Fruit fly (Drosophila melanogaster): ENCODE data around the gene CG3792.

CG3792 gene

DNA sequence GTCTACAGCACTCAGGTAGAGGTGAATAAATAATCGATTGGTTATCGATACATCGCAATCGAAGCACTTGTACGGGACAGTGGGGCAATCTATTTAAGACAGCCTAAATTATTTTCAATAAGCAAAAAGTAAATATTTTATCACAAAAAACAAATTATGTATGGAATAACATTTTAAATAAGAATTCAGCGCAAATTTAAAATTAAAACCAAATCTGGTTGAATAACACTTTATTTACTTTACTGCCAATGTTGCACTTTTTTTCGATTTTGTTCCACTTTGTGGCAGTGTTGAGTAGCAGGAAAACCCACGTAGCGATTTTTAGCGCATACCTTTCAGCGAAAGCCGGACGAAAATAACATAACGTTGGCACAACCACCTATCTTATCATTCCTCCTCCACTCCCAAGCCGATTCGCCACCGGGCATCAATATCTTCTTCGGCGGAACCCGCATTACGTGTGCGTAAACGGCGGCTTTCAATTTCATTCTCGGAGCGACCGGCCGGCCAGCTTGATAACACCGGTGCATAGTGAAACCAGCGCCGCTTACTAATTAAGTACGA is at the start of gene CG3792, which contains the start of gene Gmd:
Gene CG3792 (plus strand): TSS at position 325 of the 564 bp plus-strand sequence.
Gene Gmd (minus strand): TSS at position 36 of the 564 bp plus-strand sequence.
- peak; percentile 94 for TF ChIP-seq CG17801 (GFP tag; optimal IDR thresholded peaks at IDR 0.05; ENCODE audit: partially characterized antibody)

DNA sequence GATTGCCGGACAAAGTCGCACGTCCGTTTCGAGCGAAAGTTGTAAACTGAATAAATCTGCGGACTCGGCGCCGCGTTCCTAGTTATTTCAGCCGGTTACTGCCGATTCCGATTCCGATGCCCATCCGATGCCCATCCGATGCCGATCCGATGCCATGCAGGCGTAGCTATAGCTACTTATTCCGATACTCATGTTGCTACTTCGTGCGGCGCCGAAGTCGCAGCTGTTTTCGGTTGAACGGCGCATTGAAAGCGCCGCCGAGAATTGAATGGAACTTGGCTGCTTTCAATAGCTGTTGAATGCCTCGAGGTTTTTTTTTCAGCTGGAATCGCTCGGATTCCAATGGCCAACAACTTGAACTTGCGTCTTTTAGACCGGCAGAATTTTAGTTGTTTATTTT is 48.8 kb upstream of the CG3792 start:
- TF ChIP-seq CG17801 (GFP tag; optimal IDR thresholded peaks at IDR 0.05; ENCODE audit: partially characterized antibody) = no peak

DNA sequence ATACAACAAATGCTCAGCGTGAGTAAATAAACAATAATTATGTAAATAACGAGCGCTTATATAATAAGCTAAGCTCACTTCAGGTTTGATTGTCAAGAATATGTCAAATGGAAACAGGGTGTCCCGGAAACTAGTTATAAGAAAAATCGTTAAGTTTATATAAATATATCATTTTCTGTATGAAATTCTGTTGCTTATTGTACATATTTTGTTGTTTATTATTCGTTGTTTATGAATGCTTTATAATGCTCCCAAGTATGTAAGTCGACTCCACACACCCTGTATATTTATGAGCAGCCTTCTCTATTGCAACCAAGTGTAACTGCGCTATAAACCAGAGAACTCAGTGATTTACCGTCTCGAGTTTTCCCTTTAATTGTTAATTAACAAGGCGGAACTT is 46.6 kb upstream of the CG3792 start:
- no peak for TF ChIP-seq CG17801 (GFP tag; optimal IDR thresholded peaks at IDR 0.05; ENCODE audit: partially characterized antibody)

DNA sequence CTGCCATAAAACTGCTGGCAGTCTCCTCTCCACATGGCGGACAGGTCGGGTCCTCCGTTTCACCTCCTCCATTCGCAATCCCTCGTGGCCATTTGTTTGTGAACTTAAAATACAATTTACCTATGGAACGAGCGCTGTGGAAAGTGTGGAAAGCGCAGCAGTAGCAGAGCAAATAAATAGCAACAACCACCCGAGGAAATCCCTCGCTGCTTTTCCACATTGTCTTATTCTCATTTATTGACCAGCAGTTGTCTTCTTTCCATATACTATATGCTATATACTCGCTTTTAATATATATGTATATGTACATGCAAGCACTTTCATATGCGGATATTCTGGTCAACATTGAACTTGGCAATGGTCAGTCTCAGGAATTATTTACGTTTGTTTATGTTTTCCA is 44.8 kb upstream of the CG3792 start, which contains the start of gene hoe1:
Gene hoe1 (minus strand): TSS at position 101 of the 400 bp plus-strand sequence.
- TF ChIP-seq CG17801 (GFP tag; optimal IDR thresholded peaks at IDR 0.05; ENCODE audit: partially characterized antibody) = no peak

DNA sequence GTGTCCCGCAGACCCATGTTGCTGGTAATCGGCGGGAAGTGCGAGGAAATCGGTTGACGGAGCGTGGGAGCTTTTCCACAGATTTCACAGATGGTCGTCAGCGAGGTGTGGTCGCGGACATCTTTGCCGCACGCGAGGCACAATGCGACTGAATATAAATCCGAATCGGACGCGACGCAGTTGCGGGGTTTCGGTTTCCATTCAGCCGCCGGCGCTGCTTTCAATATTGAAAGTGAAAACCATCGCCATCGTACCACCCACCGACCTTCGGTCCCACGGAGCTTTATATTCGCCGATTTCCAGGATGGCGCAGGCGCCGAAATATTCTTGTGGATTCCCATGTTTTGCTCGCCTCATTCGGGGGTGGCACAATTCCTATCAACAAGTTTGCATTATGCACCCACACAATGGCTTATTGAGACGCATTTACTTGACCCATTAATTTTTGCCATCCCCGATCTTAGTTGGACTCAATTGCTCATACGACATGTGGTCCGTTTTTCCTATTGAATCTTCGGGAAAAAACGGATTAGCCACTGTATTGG is 40.7 kb upstream of the CG3792 start, which contains the start of gene hoe2:
Gene hoe2 (minus strand): TSS at position 126 of the 545 bp plus-strand sequence.
- TF ChIP-seq CG17801 (GFP tag; optimal IDR thresholded peaks at IDR 0.05; ENCODE audit: partially characterized antibody) = no peak

DNA sequence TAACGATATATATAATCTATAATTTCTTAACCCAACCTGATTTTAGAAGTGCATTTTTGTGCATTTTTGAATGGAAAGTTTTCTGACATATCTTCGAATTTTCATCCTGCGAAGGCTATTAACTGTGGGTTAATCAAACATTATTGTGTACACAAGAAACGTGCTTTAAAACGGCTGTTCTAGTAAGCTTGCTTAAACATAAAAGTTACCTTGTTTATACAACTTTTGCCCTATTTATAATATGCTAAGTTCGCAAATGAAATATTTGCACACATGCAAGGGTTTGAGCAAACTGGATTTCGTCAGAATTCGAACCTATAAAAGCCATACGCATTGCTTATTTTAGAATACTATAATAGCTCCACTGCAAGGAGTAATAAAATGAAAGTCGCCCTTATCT is 40.1 kb upstream of the CG3792 start, which contains the start of gene Sgs1:
Gene Sgs1 (plus strand): TSS at position 350 of the 400 bp plus-strand sequence.
- no peak for TF ChIP-seq CG17801 (GFP tag; optimal IDR thresholded peaks at IDR 0.05; ENCODE audit: partially characterized antibody)

DNA sequence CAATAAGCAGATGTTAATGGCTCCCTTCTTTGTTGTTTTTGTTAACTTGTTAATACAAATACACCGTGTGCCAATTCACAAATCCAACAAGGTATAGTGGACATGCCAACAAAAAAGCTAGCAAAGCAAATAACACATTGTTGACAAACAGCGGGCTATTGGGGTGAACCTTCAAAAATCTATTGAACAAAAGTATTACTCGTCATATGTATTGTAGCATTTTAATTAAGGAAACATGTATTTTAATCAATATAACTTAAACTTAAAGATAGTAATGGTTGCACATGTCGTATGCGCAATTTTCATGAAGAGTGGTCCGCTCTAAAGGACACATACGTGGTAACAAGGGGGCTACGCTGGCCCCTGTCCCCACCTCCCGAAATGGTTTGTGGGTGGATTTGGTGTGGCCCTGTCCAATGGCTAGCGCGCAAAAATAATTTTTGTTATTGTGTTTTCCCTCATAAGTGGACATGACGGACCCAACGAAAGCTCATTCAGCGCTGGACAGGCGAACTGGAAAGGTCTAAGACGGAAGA is 34.8 kb upstream of the CG3792 start, which contains the start of gene synr:
Gene synr (plus strand): TSS at position 486 of the 536 bp plus-strand sequence.
- TF ChIP-seq CG17801 (GFP tag; optimal IDR thresholded peaks at IDR 0.05; ENCODE audit: partially characterized antibody) = no peak

DNA sequence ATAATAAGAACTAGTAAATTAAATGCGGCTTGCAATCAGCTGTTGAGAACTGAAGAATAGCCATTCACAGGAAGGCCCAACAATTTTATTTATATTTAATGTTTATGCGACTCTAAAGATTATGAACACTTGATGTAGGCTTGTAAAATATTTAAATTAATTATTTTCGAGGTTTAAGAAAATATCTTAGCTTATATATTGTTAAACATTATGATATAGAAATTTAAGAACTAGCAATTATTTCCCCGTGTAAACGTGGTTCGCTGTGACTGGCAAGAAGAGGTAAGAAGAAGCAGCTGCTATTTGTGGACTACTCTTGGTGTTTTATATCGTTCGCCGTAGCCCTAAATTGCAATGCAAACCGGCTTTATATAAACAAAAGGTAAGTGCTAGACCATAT is 31.8 kb upstream of the CG3792 start, which contains the start of the genes mRpL24 and betaggt-I:
Gene mRpL24 (minus strand): TSS at position 62 of the 400 bp plus-strand sequence.
Gene betaggt-I (plus strand): TSS at position 280 of the 400 bp plus-strand sequence.
- TF ChIP-seq CG17801 (GFP tag; optimal IDR thresholded peaks at IDR 0.05; ENCODE audit: partially characterized antibody) = peak; percentile 98

DNA sequence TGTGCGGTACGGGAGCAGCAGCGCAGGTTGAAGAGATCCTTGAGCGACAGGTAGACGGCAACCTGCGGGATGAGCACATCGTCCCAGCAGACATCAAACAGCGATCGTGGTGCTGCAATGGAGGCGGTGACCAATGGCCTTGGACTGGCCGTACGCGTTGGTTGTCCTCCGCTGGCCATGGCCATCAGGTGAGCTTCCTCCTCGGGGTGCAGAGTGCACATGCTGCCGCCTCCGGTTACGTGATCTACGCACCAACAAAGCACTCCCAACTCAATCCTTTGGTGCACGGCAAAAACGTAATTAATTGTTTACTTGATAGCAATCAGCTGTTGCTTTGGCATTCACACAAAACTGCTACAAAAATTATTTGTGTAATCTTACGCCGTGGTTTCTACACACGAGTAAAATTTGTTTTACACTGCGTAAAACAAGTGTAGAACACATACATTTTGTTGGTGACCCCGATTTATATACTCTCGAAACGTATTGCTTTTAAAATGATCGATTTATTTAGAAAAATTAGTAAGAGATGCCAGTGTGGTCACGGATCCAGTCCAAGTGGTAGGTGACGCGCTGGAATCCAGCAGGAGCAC is 27.6 kb upstream of the CG3792 start, which contains the start of gene jet:
Gene jet (minus strand): TSS at position 332 of the 593 bp plus-strand sequence.
- no peak for TF ChIP-seq CG17801 (GFP tag; optimal IDR thresholded peaks at IDR 0.05; ENCODE audit: partially characterized antibody)

DNA sequence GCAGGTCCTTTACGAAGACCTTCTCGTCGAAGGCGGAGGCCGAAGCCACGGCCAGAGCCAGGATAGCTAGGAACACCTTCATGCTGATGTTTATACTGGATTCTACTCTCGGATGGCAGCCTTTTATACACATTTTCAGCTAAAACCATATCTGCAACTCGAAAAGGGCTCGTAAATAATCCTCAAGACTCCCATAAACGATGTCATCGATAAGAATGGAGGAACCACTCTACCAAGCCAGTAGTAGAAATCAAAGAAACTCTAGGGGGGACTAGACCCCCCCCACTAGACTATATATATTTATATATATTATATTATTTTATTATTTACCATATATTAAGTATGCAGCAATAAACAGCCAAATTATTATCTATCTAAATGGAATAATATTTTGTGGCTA is 26.4 kb upstream of the CG3792 start, which contains the start of gene Jon25Biii:
Gene Jon25Biii (minus strand): TSS at position 101 of the 400 bp plus-strand sequence.
- TF ChIP-seq CG17801 (GFP tag; optimal IDR thresholded peaks at IDR 0.05; ENCODE audit: partially characterized antibody) = no peak

DNA sequence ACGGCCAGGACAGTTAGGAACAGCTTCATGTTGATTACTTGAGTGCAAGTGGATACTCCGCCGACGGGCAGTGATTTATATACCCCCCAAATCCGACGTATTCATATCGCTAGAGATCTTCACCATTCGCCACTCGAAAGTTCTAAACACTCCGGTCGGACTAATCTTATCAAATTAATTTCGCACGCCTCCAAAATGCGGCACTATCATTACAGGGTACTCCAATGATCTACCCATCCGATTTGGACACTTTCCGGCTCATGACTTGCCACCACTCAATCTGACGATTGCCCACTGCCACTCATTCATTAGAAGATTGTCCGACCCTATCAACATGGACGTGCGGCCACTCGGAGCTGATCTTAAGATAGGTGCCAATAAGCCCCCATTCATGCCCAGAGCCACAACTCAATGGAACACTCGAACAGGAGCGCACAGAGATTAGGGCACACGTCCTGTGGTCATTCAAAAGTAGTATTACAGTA is 24.0 kb upstream of the CG3792 start, which contains the start of gene Jon25Bii:
Gene Jon25Bii (minus strand): TSS at position 51 of the 485 bp plus-strand sequence.
- TF ChIP-seq CG17801 (GFP tag; optimal IDR thresholded peaks at IDR 0.05; ENCODE audit: partially characterized antibody) = no peak

DNA sequence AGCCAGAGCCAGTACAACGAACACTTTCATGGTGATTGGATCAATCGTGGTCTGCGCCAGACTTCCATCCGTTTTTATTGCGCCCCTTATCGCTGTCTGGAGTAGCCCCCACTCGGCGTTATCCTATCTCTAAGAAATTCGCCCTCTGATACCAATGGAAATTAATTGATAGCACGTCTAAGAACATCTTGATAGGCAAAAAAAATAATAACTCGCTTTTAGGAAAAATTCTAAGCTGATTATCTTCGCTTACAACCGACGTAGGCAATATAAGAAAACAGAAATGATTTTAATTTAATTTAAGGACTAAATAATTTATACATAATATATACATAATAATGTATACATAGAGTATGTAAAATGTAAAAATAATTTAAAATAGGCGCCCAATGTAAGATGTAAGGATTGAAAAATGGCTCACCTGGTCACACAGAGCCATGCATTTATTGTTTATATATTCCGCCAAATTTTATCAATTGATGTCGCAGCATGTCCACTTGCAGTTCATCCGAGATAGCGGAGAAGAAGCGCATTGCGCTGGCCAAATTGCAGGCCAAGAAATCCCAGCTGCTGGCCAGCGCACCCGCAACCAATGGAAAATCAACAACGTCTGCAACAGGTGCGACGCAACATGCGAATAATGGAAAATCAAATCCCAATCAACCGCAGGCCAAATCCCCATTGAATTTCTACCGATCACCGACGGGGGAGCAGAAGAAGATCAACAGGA is 21.9 kb upstream of the CG3792 start, which contains the start of the genes Jon25Bi and Marcal1:
Gene Jon25Bi (minus strand): TSS at position 51 of the 730 bp plus-strand sequence.
Gene Marcal1 (plus strand): TSS at position 416 of the 730 bp plus-strand sequence.
- no peak for TF ChIP-seq CG17801 (GFP tag; optimal IDR thresholded peaks at IDR 0.05; ENCODE audit: partially characterized antibody)

DNA sequence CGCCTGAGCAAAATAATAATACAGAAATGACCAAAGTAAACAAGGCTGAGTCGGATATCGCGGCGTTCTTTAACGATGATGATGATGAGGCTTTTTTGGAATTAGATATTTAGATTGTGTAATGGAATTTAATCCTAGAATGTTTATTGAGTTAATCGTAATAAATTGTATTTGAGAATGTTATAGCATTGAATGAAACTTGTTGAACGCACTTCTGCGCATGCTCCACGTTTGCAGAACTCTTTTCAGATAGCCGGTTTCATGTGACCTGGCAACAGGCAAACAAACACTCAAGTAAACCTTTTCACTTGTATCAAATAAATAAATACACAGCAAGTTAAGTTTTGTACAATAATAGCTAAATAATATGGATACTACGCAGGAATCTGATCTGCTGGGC is 19.0 kb upstream of the CG3792 start, which contains the start of gene CG34124:
Gene CG34124 (plus strand): TSS at position 301 of the 400 bp plus-strand sequence.
- no peak for TF ChIP-seq CG17801 (GFP tag; optimal IDR thresholded peaks at IDR 0.05; ENCODE audit: partially characterized antibody)

DNA sequence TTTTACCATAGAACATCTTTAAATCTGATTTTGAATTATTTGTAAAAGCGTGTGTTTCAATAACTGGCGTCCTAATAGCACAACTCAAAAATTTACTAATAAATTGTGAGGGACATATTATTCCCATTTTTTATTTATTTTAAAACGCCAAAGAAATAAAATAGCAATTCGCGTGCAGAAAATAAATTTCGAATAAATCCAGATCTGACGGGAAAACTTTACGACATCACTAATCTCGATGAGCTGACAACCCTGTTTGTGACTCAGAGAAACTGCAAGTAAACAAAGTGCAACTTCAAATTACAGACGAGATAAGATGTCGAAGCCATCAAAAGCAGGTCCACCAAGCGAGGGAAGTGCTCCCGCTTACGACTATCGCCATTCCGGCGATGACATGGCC is 11.7 kb upstream of the CG3792 start, which contains the start of gene CG34125:
Gene CG34125 (plus strand): TSS at position 254 of the 400 bp plus-strand sequence.
- TF ChIP-seq CG17801 (GFP tag; optimal IDR thresholded peaks at IDR 0.05; ENCODE audit: partially characterized antibody) = peak; percentile 13

Data from ovary, adult (tissue).